Fruit fly (Drosophila melanogaster) whole organism: ENCODE measurements around the gene Drsl5.

ENCODE experiments used
- Dll ChIP-seq: fragments of >200 bp; optimal IDR thresholded peaks from 2 replicates; lab custom pipeline; 2017
- EcR ChIP-seq, 2 experiments: fragments of >200 bp; optimal IDR thresholded peaks; 2 replicates each; lab custom pipeline; 2017; ENCODE audit warnings: missing biosample characterization in 2 of 2, missing genetic modification characterization in 2 of 2, missing genetic modification reagents in 2 of 2
- psq ChIP-seq: fragments of >200 bp; optimal IDR thresholded peaks from 2 replicates; lab custom pipeline; 2017

dm6 chr3L:3349825-3350123 lies 33.2 kb downstream of the Drsl5 start:
- no peak for TF ChIP-seq EcR (GFP tag; optimal IDR thresholded peaks at IDR 0.05; lab: Kevin White, UChicago)
- TF ChIP-seq Dll: no peak
- TF ChIP-seq psq (lab: Kevin White, UChicago): no peak
